Fruit fly (Drosophila melanogaster) whole organism, embryonic: ENCODE data around the gene RhoGAP93B.

Source experiments
- Ada2b ChIP-seq: fragments of 200-800 bp; sonication (Bioruptor generic); IDR thresholded peaks from 2 replicates; pipeline ENCODE4 v1.3.6; 2022; ENCODE audit warnings: missing biosample characterization, missing genetic modification characterization
- Aef1 ChIP-seq: fragments of 200-800 bp; sonication (Bioruptor generic); IDR thresholded peaks from 3 replicates; pipeline ENCODE4 v1.3.6; 2022; ENCODE audit warnings: missing biosample characterization, missing genetic modification characterization
- Atf6 ChIP-seq: fragments of 200-800 bp; sonication (Bioruptor generic); IDR thresholded peaks from 2 replicates; pipeline ENCODE4 v1.3.6; 2022; ENCODE audit warnings: missing biosample characterization, missing genetic modification characterization
- Blimp-1 ChIP-seq: fragments of 200-800 bp; sonication (Bioruptor generic); optimal IDR thresholded peaks from 3 replicates; lab custom pipeline; 2018; ENCODE audit warnings: missing biosample characterization, missing genetic modification characterization, mild to moderate bottlenecking, moderate library complexity, missing genetic modification reagents
- Bteb2 ChIP-seq: fragments of 200-800 bp; sonication (Bioruptor generic); optimal IDR thresholded peaks from 2 replicates; lab custom pipeline; 2016; ENCODE audit warnings: missing biosample characterization, missing genetic modification characterization
- CG11696 ChIP-seq: fragments of 200-800 bp; sonication (Bioruptor generic); IDR thresholded peaks from 2 replicates; pipeline ENCODE4 v1.3.6; 2022; ENCODE audit warnings: missing biosample characterization, missing genetic modification characterization
- CG11723 ChIP-seq: fragments of 200-800 bp; sonication (Bioruptor generic); optimal IDR thresholded peaks from 2 replicates; lab custom pipeline; 2017; ENCODE audit warnings: missing biosample characterization, mild to moderate bottlenecking, missing genetic modification characterization
- CG12071 ChIP-seq: fragments of 200-800 bp; sonication (Bioruptor generic); optimal IDR thresholded peaks from 3 replicates; lab custom pipeline; 2018; ENCODE audit warnings: missing biosample characterization, mild to moderate bottlenecking, missing genetic modification characterization
- CG13894 ChIP-seq: fragments of 200-800 bp; sonication (Bioruptor generic); optimal IDR thresholded peaks from 3 replicates; lab custom pipeline; 2018; ENCODE audit warnings: missing biosample characterization, mild to moderate bottlenecking, missing genetic modification characterization, moderate library complexity
- CG14014 ChIP-seq: fragments of 200-800 bp; sonication (Bioruptor generic); IDR thresholded peaks from 2 replicates; pipeline ENCODE4 v1.3.6; 2022; ENCODE audit warnings: missing biosample characterization, missing genetic modification characterization
- CG14050 ChIP-seq: fragments of 200-800 bp; sonication (Bioruptor generic); IDR thresholded peaks from 3 replicates; pipeline ENCODE4 v1.3.6; 2022; ENCODE audit warnings: missing biosample characterization, missing genetic modification characterization
- CG15011 ChIP-seq: fragments of 200-800 bp; sonication (Bioruptor generic); optimal IDR thresholded peaks from 3 replicates; lab custom pipeline; 2018; ENCODE audit warnings: missing biosample characterization, mild to moderate bottlenecking, missing genetic modification characterization
- CG2202 ChIP-seq: fragments of 200-800 bp; sonication (Bioruptor generic); optimal IDR thresholded peaks from 2 replicates; lab custom pipeline; 2018; ENCODE audit warnings: missing biosample characterization, mild to moderate bottlenecking, missing genetic modification characterization
- CG2875 ChIP-seq: fragments of 200-800 bp; sonication (Bioruptor generic); optimal IDR thresholded peaks from 2 replicates; lab custom pipeline; 2017; ENCODE audit warnings: missing biosample characterization, mild to moderate bottlenecking, missing genetic modification characterization, missing genetic modification reagents
- CG34224 ChIP-seq: fragments of 200-800 bp; sonication (Bioruptor generic); IDR thresholded peaks from 3 replicates; pipeline ENCODE4 v1.3.6; 2022; ENCODE audit warnings: missing biosample characterization, missing genetic modification characterization; ENCODE audit not compliant: partially characterized antibody
- CG5953 ChIP-seq: fragments of 200-800 bp; sonication (Bioruptor generic); IDR thresholded peaks from 2 replicates; pipeline ENCODE4 v1.3.6; 2022; ENCODE audit warnings: missing biosample characterization, missing genetic modification characterization
- CG7372 ChIP-seq: fragments of 200-800 bp; sonication (Bioruptor generic); IDR thresholded peaks from 2 replicates; pipeline ENCODE4 v1.3.6; 2022; ENCODE audit warnings: missing biosample characterization, missing genetic modification characterization
- CG8924 ChIP-seq: fragments of 200-800 bp; optimal IDR thresholded peaks from 3 replicates; lab custom pipeline; 2019; ENCODE audit warnings: missing biosample characterization, mild to moderate bottlenecking, missing genetic modification characterization, moderate library complexity
- CG9727 ChIP-seq: fragments of 200-800 bp; sonication (Bioruptor generic); optimal IDR thresholded peaks from 3 replicates; lab custom pipeline; 2017; ENCODE audit warnings: missing biosample characterization, mild to moderate bottlenecking, missing genetic modification characterization
- CrebB ChIP-seq: fragments of 200-800 bp; sonication (Bioruptor generic); optimal IDR thresholded peaks from 3 replicates; lab custom pipeline; 2018; ENCODE audit warnings: missing biosample characterization, mild to moderate bottlenecking, missing genetic modification characterization
- D19A ChIP-seq: fragments of 200-800 bp; optimal IDR thresholded peaks from 3 replicates; lab custom pipeline; 2019; ENCODE audit warnings: missing biosample characterization, mild to moderate bottlenecking, missing genetic modification characterization, moderate library complexity
- Dbx ChIP-seq: fragments of 200-800 bp; sonication (Bioruptor generic); IDR thresholded peaks from 3 replicates; pipeline ENCODE4 v1.3.6; 2022; ENCODE audit warnings: missing biosample characterization, missing genetic modification characterization
- Dip2 ChIP-seq: fragments of 200-800 bp; sonication (Bioruptor generic); IDR thresholded peaks from 2 replicates; pipeline ENCODE4 v1.3.6; 2022; ENCODE audit warnings: missing biosample characterization, missing genetic modification characterization
- H15 ChIP-seq: fragments of 200-800 bp; sonication (Bioruptor generic); IDR thresholded peaks from 3 replicates; pipeline ENCODE4 v1.3.6; 2022; ENCODE audit warnings: missing biosample characterization, missing genetic modification characterization
- HmgZ ChIP-seq: fragments of 200-800 bp; sonication (Bioruptor generic); optimal IDR thresholded peaks from 2 replicates; lab custom pipeline; 2018; ENCODE audit warnings: missing biosample characterization, mild to moderate bottlenecking, missing genetic modification characterization
- Hmr ChIP-seq: fragments of 200-800 bp; sonication (Bioruptor generic); optimal IDR thresholded peaks from 3 replicates; lab custom pipeline; 2017; ENCODE audit warnings: mild to moderate bottlenecking, missing biosample characterization, missing genetic modification reagents, missing genetic modification characterization
- Hr39 ChIP-seq: fragments of >200 bp; optimal IDR thresholded peaks from 2 replicates; lab custom pipeline; 2017
- Hsf ChIP-seq: fragments of 200-800 bp; sonication (Bioruptor generic); optimal IDR thresholded peaks from 3 replicates; lab custom pipeline; 2016; ENCODE audit warnings: missing biosample characterization, missing genetic modification characterization
- Jarid2 ChIP-seq: fragments of 200-800 bp; sonication (Bioruptor generic); optimal IDR thresholded peaks from 3 replicates; lab custom pipeline; 2017; ENCODE audit warnings: mild to moderate bottlenecking, missing biosample characterization, missing genetic modification reagents, missing genetic modification characterization
- Myb ChIP-seq: fragments of 200-800 bp; sonication (Bioruptor generic); optimal IDR thresholded peaks from 2 replicates; lab custom pipeline; 2016; ENCODE audit warnings: missing biosample characterization, missing genetic modification characterization
- Rfx ChIP-seq: fragments of 200-800 bp; sonication (Bioruptor generic); IDR thresholded peaks from 2 replicates; pipeline ENCODE4 v1.3.6; 2022; ENCODE audit warnings: missing biosample characterization, missing genetic modification characterization
- Taf1 ChIP-seq: fragments of 200-800 bp; sonication (Bioruptor generic); IDR thresholded peaks from 2 replicates; pipeline ENCODE4 v1.3.6; 2022; ENCODE audit warnings: missing biosample characterization, missing genetic modification characterization
- Xrp1 ChIP-seq: fragments of 200-800 bp; sonication (Bioruptor generic); IDR thresholded peaks from 2 replicates; pipeline ENCODE4 v1.3.6; 2022; ENCODE audit warnings: missing biosample characterization, missing genetic modification characterization
- ab ChIP-seq: fragments of 200-800 bp; sonication (Bioruptor generic); optimal IDR thresholded peaks from 2 replicates; lab custom pipeline; 2016; ENCODE audit warnings: missing biosample characterization, missing genetic modification characterization
- aop ChIP-seq: fragments of 200-800 bp; sonication (Bioruptor generic); IDR thresholded peaks from 2 replicates; pipeline ENCODE4 v1.3.6; 2022; ENCODE audit warnings: missing biosample characterization, missing genetic modification characterization
- bcd ChIP-seq: fragments of 200-800 bp; sonication (Bioruptor generic); optimal IDR thresholded peaks from 2 replicates; lab custom pipeline; 2017; ENCODE audit warnings: missing biosample characterization, mild to moderate bottlenecking, missing genetic modification characterization
- cato ChIP-seq: fragments of 200-800 bp; sonication (Bioruptor generic); optimal IDR thresholded peaks from 2 replicates; lab custom pipeline; 2016; ENCODE audit warnings: missing biosample characterization, missing genetic modification characterization, borderline replicate concordance
- dati ChIP-seq: fragments of 200-800 bp; sonication (Bioruptor generic); IDR thresholded peaks from 2 replicates; pipeline ENCODE4 v1.3.6; 2022; ENCODE audit warnings: missing biosample characterization, missing genetic modification characterization
- dmrt11E ChIP-seq: fragments of 200-800 bp; sonication (Bioruptor generic); optimal IDR thresholded peaks from 3 replicates; lab custom pipeline; 2018; ENCODE audit warnings: missing biosample characterization, mild to moderate bottlenecking, missing genetic modification characterization, moderate library complexity
- fd3F ChIP-seq: fragments of 200-800 bp; sonication (Bioruptor generic); optimal IDR thresholded peaks from 2 replicates; lab custom pipeline; 2018; ENCODE audit warnings: missing biosample characterization, mild to moderate bottlenecking, missing genetic modification characterization, moderate library complexity
- fd64A ChIP-seq: fragments of 200-800 bp; sonication (Bioruptor generic); optimal IDR thresholded peaks from 3 replicates; lab custom pipeline; 2018; ENCODE audit warnings: missing biosample characterization, mild to moderate bottlenecking, missing genetic modification characterization
- her ChIP-seq: fragments of 200-800 bp; sonication (Bioruptor generic); optimal IDR thresholded peaks from 2 replicates; lab custom pipeline; 2016; ENCODE audit warnings: missing biosample characterization, missing genetic modification characterization
- insv ChIP-seq, 2 experiments: fragments of 200-800 bp; sonication (Bioruptor generic); optimal IDR thresholded peaks; 3 replicates each; lab custom pipeline; 2016 to 2018; ENCODE audit warnings: missing biosample characterization in 2 of 2, missing genetic modification characterization in 2 of 2
- nmo ChIP-seq: fragments of 200-800 bp; sonication (Bioruptor generic); optimal IDR thresholded peaks from 2 replicates; lab custom pipeline; 2018; ENCODE audit warnings: missing biosample characterization, mild to moderate bottlenecking, missing genetic modification characterization, moderate library complexity
- oc ChIP-seq: fragments of 200-800 bp; sonication (Bioruptor generic); optimal IDR thresholded peaks from 2 replicates; lab custom pipeline; 2018; ENCODE audit warnings: missing biosample characterization, mild to moderate bottlenecking, missing genetic modification characterization, moderate library complexity
- prd ChIP-seq, 3 experiments: fragments of >200 bp in 2 of 3; fragments of 200-800 bp in 1 of 3; sonication (Bioruptor generic) in 1 of 3; optimal IDR thresholded peaks in 2 of 3; IDR thresholded peaks in 1 of 3; 2 replicates in 2 of 3; 3 replicates in 1 of 3; pipeline versions ENCODE4 v1.3.6 to Lab custom; 2017 to 2022; ENCODE audit warnings: missing biosample characterization in 1 of 3, missing genetic modification characterization in 1 of 3
- slou ChIP-seq: fragments of 200-800 bp; sonication (Bioruptor generic); optimal IDR thresholded peaks from 3 replicates; lab custom pipeline; 2016; ENCODE audit warnings: missing biosample characterization, missing genetic modification characterization
- toy ChIP-seq: fragments of 200-800 bp; sonication (Bioruptor generic); IDR thresholded peaks from 2 replicates; pipeline ENCODE4 v1.3.6; 2022; ENCODE audit warnings: missing biosample characterization, missing genetic modification characterization
- twi ChIP-seq: fragments of 200-800 bp; optimal IDR thresholded peaks from 2 replicates; lab custom pipeline; 2019; ENCODE audit warnings: missing biosample characterization, mild to moderate bottlenecking, missing genetic modification characterization, moderate library complexity

The RhoGAP93B gene

DNA sequence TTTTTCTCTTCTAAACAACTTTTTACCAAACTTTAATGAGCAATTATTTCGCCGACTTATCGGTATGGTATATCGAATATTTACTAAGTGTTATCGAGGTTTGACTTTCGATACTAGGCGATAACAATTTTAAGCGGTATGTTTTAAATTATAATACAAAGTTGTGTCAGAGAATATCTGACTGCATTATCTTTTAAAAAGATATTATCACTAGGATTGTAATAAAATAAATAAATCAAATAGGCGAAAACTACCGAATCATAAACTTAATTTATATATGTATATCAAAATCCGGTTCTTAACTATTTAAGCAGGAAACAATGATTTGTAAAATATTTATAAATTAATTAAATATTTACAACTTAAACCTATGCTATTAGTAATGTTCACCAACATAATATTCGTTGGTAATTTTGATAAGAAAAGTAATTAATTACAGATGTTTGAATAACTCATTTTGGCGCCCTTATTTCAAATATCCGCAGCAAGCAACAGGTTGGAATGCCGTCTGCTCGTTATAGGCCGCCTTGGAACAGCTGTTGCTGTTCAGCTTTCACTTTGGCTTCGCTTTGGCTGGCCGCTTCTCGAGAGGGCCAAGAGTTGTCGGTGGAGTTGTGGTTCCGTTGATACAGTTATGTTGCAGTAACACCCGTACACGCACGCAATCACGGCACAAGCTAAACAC lies 10.4 kb upstream of the RhoGAP93B start, which contains the start of the genes Sec15 and rtet (continued):
- TF ChIP-seq Hmr (GFP tag; lab: Kevin White, UChicago) (peak; percentile 46), insv (GFP tag; optimal IDR thresholded peaks at IDR 0.05; lab: Kevin White, UChicago) (peak in 1 of 2 experiments; percentile 15), CG14050 (GFP tag; lab: Robert Waterston, UW) (peak; percentile 13; the same call in 1 of the 3 replicates), CG2202 (tag; lab: Kevin White, UChicago) (no peak), Hsf (peak; percentile 60), D19A (tag; lab: Kevin White, UChicago) (no peak), slou (GFP tag; lab: Kevin White, UChicago) (no peak), twi (tag; lab: Kevin White, UChicago) (peak; percentile 47), her (GFP tag; lab: Kevin White, UChicago) (no peak), Jarid2 (no peak), Rfx (peak; percentile 72), Xrp1 (peak; percentile 80), Bteb2 (GFP tag; lab: Kevin White, UChicago) (peak; percentile 28), fd3F (no peak), Dbx (peak; percentile 61; the same call in 1 of the 3 replicates), nmo (GFP tag; lab: Kevin White, UChicago) (peak; percentile 78), Myb (peak; percentile 34), HmgZ (tag; lab: Kevin White, UChicago) (peak; percentile 64), CG11696 (no peak), H15 (GFP tag; lab: Robert Waterston, UW) (peak; percentile 47; the same call in 1 of the 3 replicates), CG14014 (GFP tag; lab: Robert Waterston, UW) (peak; percentile 42; the same call in 1 of the 2 replicates), Taf1 (GFP tag; lab: Robert Waterston, UW) (no peak), dati (GFP tag; lab: Robert Waterston, UW) (no peak), oc (tag; lab: Kevin White, UChicago) (no peak), Ada2b (GFP tag; lab: Robert Waterston, UW) (peak; percentile 41; the same call in 1 of the 2 replicates), Blimp-1 (GFP tag; lab: Kevin White, UChicago) (peak; percentile 89), Atf6 (peak; percentile 45; the same call in 1 of the 2 replicates), prd (optimal IDR thresholded peaks at IDR 0.05; lab: Kevin White, UChicago) (no peak), prd (GFP tag; IDR thresholded peaks at IDR 0.05; lab: Robert Waterston, UW) (peak; percentile 47; the same call in 2 of the 3 replicates), CG7372 (GFP tag; lab: Robert Waterston, UW) (no peak), bcd (GFP tag; lab: Kevin White, UChicago) (peak; percentile 45), fd64A (GFP tag; lab: Kevin White, UChicago) (no peak), CG11723 (GFP tag; lab: Kevin White, UChicago) (peak; percentile 60), CG8924 (tag; lab: Kevin White, UChicago) (peak; percentile 80), CG34224 (peak; percentile 63; the same call in 2 of the 3 replicates), dmrt11E (peak; percentile 76), cato (no peak), CG9727 (GFP tag; lab: Kevin White, UChicago) (peak; percentile 79), CG15011 (GFP tag; lab: Kevin White, UChicago) (no peak), Aef1 (GFP tag; lab: Robert Waterston, UW) (no peak), Hr39 (lab: Kevin White, UChicago) (no peak), aop (GFP tag; lab: Robert Waterston, UW) (no peak), CG5953 (GFP tag; lab: Robert Waterston, UW) (0 out of 2 replicates have a peak, but pooled peaks have one; percentile 16), Dip2 (GFP tag; lab: Robert Waterston, UW) (no peak), CG12071 (GFP tag; lab: Kevin White, UChicago) (no peak), CG2875 (GFP tag; lab: Kevin White, UChicago) (no peak), toy (no peak), CG13894 (tag; lab: Kevin White, UChicago) (no peak), ab (GFP tag; lab: Kevin White, UChicago) (no peak), CrebB (tag; lab: Kevin White, UChicago) (no peak)
